Fruit fly (Drosophila melanogaster) whole organism, prepupa: ENCODE measurements around the gene Arfrp1.
A peak's percentile ranks its signal among the peaks of the same experiment; 100 is the strongest.

ENCODE experiments used
- CG10631 ChIP-seq: fragments of 200-800 bp; sonication (Bioruptor generic); optimal IDR thresholded peaks from 2 replicates; lab custom pipeline; 2016; ENCODE audit warnings: missing biosample characterization, missing genetic modification characterization
- CG10669 ChIP-seq: fragments of 200-800 bp; sonication (Bioruptor generic); optimal IDR thresholded peaks from 3 replicates; lab custom pipeline; 2018; ENCODE audit warnings: missing biosample characterization, mild to moderate bottlenecking, missing genetic modification characterization, moderate library complexity
- CG15336 ChIP-seq: fragments of 200-800 bp; sonication (Bioruptor generic); IDR thresholded peaks from 2 replicates; pipeline ENCODE4 v1.3.6; 2022; ENCODE audit warnings: missing biosample characterization, missing genetic modification characterization
- CG16779 ChIP-seq: fragments of 200-800 bp; sonication (Bioruptor generic); optimal IDR thresholded peaks from 3 replicates; lab custom pipeline; 2017; ENCODE audit warnings: missing biosample characterization, mild to moderate bottlenecking, missing genetic modification characterization
- CG31627 ChIP-seq: fragments of 200-800 bp; sonication (Bioruptor generic); optimal IDR thresholded peaks from 3 replicates; lab custom pipeline; 2016; ENCODE audit warnings: missing biosample characterization, missing genetic modification characterization
- CG32006 ChIP-seq: fragments of 200-800 bp; sonication (Bioruptor generic); optimal IDR thresholded peaks from 3 replicates; lab custom pipeline; 2017; ENCODE audit warnings: missing biosample characterization, mild to moderate bottlenecking, missing genetic modification characterization
- CG34406 ChIP-seq: fragments of 200-800 bp; sonication (Bioruptor generic); optimal IDR thresholded peaks from 3 replicates; lab custom pipeline; 2016; ENCODE audit warnings: missing biosample characterization, missing genetic modification characterization
- CG3919 ChIP-seq: fragments of 200-800 bp; sonication (Bioruptor generic); optimal IDR thresholded peaks from 3 replicates; lab custom pipeline; 2016; ENCODE audit warnings: missing biosample characterization, missing genetic modification characterization
- CG6276 ChIP-seq: fragments of 200-800 bp; sonication (Bioruptor generic); optimal IDR thresholded peaks from 2 replicates; lab custom pipeline; 2017; ENCODE audit warnings: missing biosample characterization, mild to moderate bottlenecking, missing genetic modification characterization
- CG6808 ChIP-seq: fragments of 200-800 bp; sonication (Bioruptor generic); optimal IDR thresholded peaks from 3 replicates; lab custom pipeline; 2017; ENCODE audit warnings: missing biosample characterization, missing genetic modification characterization, mild to moderate bottlenecking, moderate library complexity, missing genetic modification reagents
- CG6854 ChIP-seq: fragments of 200-800 bp; sonication (Bioruptor generic); optimal IDR thresholded peaks from 2 replicates; lab custom pipeline; 2017; ENCODE audit warnings: missing biosample characterization, mild to moderate bottlenecking, missing genetic modification characterization
- CG7368 ChIP-seq: fragments of 200-800 bp; sonication (Bioruptor generic); optimal IDR thresholded peaks from 3 replicates; lab custom pipeline; 2016; ENCODE audit warnings: missing biosample characterization, missing genetic modification characterization
- CG8119 ChIP-seq: fragments of 200-800 bp; sonication (Bioruptor generic); IDR thresholded peaks from 3 replicates; pipeline ENCODE4 v1.3.6; 2022; ENCODE audit warnings: missing biosample characterization, missing genetic modification characterization
- Eip78C ChIP-seq: fragments of 200-800 bp; sonication (Bioruptor generic); peaks from one replicate; lab custom pipeline; 2016; ENCODE audit warnings: missing biosample characterization, missing genetic modification characterization
- Ets96B ChIP-seq: fragments of 200-800 bp; optimal IDR thresholded peaks from 2 replicates; lab custom pipeline; 2019; ENCODE audit warnings: missing biosample characterization, mild to moderate bottlenecking, missing genetic modification characterization, moderate library complexity
- Hr38 ChIP-seq: sonication (Bioruptor generic); optimal IDR thresholded peaks from 2 replicates; lab custom pipeline; 2016; ENCODE audit warnings: missing biosample characterization, missing genetic modification characterization
- Hr4 ChIP-seq: fragments of 200-800 bp; sonication (Bioruptor generic); optimal IDR thresholded peaks from 3 replicates; lab custom pipeline; 2016; ENCODE audit warnings: missing biosample characterization, missing genetic modification characterization
- Met ChIP-seq: fragments of 200-800 bp; sonication (Bioruptor generic); optimal IDR thresholded peaks from 3 replicates; lab custom pipeline; 2016; ENCODE audit warnings: missing biosample characterization, missing genetic modification characterization
- eg ChIP-seq: fragments of 200-800 bp; sonication (Bioruptor generic); IDR thresholded peaks from 3 replicates; pipeline ENCODE4 v1.3.6; 2022; ENCODE audit warnings: missing biosample characterization, missing genetic modification characterization
- fd59A ChIP-seq: fragments of 200-800 bp; sonication (Bioruptor generic); optimal IDR thresholded peaks from 2 replicates; lab custom pipeline; 2017; ENCODE audit warnings: missing biosample characterization, mild to moderate bottlenecking, missing genetic modification characterization, missing genetic modification reagents
- fkh ChIP-seq: fragments of 200-800 bp; sonication (Bioruptor generic); optimal IDR thresholded peaks from 3 replicates; lab custom pipeline; 2017; ENCODE audit warnings: missing biosample characterization, mild to moderate bottlenecking, missing genetic modification characterization, moderate library complexity
- spab ChIP-seq: fragments of 200-800 bp; sonication (Bioruptor generic); optimal IDR thresholded peaks from 2 replicates; lab custom pipeline; 2017; ENCODE audit warnings: missing biosample characterization, mild to moderate bottlenecking, missing genetic modification characterization, missing genetic modification reagents
- ss ChIP-seq, 2 experiments: fragments of 200-800 bp; sonication (Bioruptor generic); optimal IDR thresholded peaks; 2 replicates in 1 of 2; 3 replicates in 1 of 2; lab custom pipeline; 2017 to 2018; ENCODE audit warnings: mild to moderate bottlenecking in 2 of 2, missing biosample characterization in 2 of 2, missing genetic modification characterization in 2 of 2, moderate library complexity in 1 of 2
- topi ChIP-seq: fragments of 200-800 bp; sonication (Bioruptor generic); optimal IDR thresholded peaks from 3 replicates; lab custom pipeline; 2016; ENCODE audit warnings: missing biosample characterization, missing genetic modification characterization
- vri ChIP-seq: fragments of 200-800 bp; sonication (Bioruptor generic); optimal IDR thresholded peaks from 3 replicates; lab custom pipeline; 2016; ENCODE audit warnings: missing biosample characterization, mild to moderate bottlenecking, missing genetic modification characterization

Arfrp1 gene

dm6 chrX:9120828-9121754, 14.2 kb downstream of the Arfrp1 start (continued):
- TF ChIP-seq CG6854 (GFP tag; lab: Kevin White, UChicago) (no peak), CG34406 (GFP tag; lab: Kevin White, UChicago) (peak; percentile 8), ss (GFP tag; optimal IDR thresholded peaks at IDR 0.05; lab: Kevin White, UChicago) (no peak), CG10631 (GFP tag; lab: Kevin White, UChicago) (peak; percentile 31), spab (GFP tag; lab: Kevin White, UChicago) (peak; percentile 18), CG31627 (GFP tag; lab: Kevin White, UChicago) (peak; percentile 25), topi (GFP tag; lab: Kevin White, UChicago) (peak; percentile 56), fkh (GFP tag; lab: Kevin White, UChicago) (peak; percentile 26), CG3919 (peak; percentile 28), CG32006 (GFP tag; lab: Kevin White, UChicago) (peak; percentile 27)
- TF ChIP-seq, all 60 proteins: peak for 36

DNA sequence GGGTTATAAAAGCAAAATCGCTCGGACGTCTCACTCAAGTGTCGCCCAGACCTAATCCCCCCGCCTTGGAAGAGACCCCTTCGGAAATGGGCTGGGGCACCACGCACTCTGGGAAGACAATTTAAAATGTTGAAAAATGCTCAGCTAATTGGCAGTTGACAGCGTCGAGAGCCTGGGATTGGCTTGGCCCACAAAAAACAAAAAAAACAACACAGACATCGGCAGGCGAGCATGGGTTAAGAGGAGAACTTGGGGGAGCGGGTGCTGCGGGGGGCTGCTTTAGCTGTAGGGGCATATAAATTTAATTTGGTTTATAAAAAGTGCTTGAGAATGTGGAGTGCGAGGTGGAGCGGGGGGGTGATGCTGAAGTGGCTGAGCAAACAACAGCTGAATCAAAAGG, 15.6 kb downstream of the Arfrp1 start:
- no peak for TF ChIP-seq CG7368 (GFP tag; lab: Kevin White, UChicago)
- peak in 1 of 2 experiments; percentile 19 for TF ChIP-seq ss (GFP tag; optimal IDR thresholded peaks at IDR 0.05; lab: Kevin White, UChicago)
- peak; percentile 54 for TF ChIP-seq Eip78C (GFP tag; lab: Kevin White, UChicago)

DNA sequence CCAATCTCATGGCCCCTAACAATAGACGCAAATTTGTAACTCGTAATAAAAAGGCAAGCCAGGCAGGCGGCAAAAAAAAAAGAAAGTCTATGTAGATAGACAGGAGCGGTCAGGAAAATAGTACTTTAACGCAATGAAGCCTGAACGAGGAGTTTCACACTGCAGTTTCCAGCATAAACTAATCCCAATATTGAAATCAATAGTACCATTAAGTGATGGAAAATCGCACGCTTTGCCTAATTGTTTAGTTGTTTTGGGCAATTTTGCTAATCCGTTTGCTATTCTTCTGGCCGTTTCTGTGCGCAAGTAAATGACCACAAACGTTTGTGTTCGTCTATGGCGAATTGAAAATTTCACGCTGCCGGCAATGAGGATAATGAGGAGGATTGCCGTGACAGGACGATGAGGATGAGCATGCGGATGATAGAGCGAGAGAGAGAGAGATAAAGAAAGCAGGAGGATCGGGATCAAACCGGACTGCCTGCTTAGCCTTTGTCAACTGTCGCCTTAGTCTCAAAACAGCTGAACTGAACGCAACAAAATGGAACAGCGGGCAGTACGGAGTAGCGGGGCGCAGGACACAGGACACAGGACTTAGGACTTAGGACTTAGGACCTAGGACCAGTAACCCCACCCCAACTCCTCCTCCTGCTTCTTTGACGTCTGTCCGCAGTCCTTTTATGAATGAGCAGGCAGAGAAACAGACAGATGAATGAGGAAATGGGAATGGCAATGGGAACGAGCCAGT, 20.6 kb downstream of the Arfrp1 start:
- TF ChIP-seq CG6276 (GFP tag; lab: Kevin White, UChicago) (no peak), CG15336 (GFP tag; lab: Robert Waterston, UW) (peak; percentile 35; the same call in 1 of the 2 replicates), CG6808 (no peak), CG8119 (GFP tag; lab: Robert Waterston, UW) (no peak), eg (GFP tag; lab: Robert Waterston, UW) (peak; percentile 48; the same call in 1 of the 3 replicates), Eip78C (GFP tag; lab: Kevin White, UChicago) (peak; percentile 11), vri (GFP tag; lab: Kevin White, UChicago) (no peak), ss (GFP tag; optimal IDR thresholded peaks at IDR 0.05; lab: Kevin White, UChicago) (no peak), CG32006 (GFP tag; lab: Kevin White, UChicago) (peak; percentile 41), Hr4 (GFP tag; lab: Kevin White, UChicago) (peak; percentile 22)
- TF ChIP-seq, all 60 proteins: peak for 5

dm6 chrX:9128012-9128280, 21.1 kb downstream of the Arfrp1 start:
- TF ChIP-seq CG10669 = no peak
- TF ChIP-seq fd59A (GFP tag; lab: Kevin White, UChicago) = no peak
- TF ChIP-seq CG32006 (GFP tag; lab: Kevin White, UChicago) = no peak

dm6 chrX:9129436-9129835, 22.6 kb downstream of the Arfrp1 start:
- TF ChIP-seq Ets96B (tag; lab: Kevin White, UChicago) = no peak

- no peak for TF ChIP-seq Hr4 (GFP tag; lab: Kevin White, UChicago)
- TF ChIP-seq CG16779 (tag; lab: Kevin White, UChicago) = no peak
- no peak for TF ChIP-seq Met (GFP tag; lab: Kevin White, UChicago)
- TF ChIP-seq, all 60 proteins: peak for 0
These were observed 23.4 kb downstream of the Arfrp1 start for dm6 chrX:9130243-9130642.

DNA sequence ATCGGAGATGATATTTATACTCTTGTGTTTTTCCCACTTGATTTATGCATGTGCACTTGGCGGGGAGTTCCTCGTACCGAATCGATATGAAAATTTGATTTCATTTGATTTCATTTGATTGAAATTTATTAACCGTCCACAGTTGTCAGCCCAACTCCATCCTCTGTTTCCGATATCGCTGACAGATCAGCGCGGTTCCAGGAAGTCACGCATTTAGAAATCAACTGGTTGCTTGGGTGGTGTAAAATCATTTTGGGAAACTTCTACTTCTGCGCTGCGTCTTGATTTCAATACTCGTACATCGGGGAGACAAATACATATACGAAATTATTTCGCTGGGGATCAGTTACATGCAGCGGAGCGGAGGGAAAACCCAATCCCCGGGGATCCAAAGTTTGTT, 24.7 kb downstream of the Arfrp1 start:
- TF ChIP-seq Hr38 (GFP tag; lab: Kevin White, UChicago) = no peak
